Worm (Caenorhabditis elegans) whole organism, L2 larva: ENCODE results near the gene srj-4.

Experiments
- aly-2 ChIP-seq: fragments of 150-350 bp; optimal IDR thresholded peaks from 2 replicates; lab custom pipeline; 2014; ENCODE audit warnings: missing biosample characterization, missing genetic modification characterization
- elt-1 ChIP-seq: fragments of 150-350 bp; optimal IDR thresholded peaks from 2 replicates; lab custom pipeline; 2014; ENCODE audit warnings: missing biosample characterization, missing genetic modification characterization
- fos-1 ChIP-seq: fragments of 150-350 bp; optimal IDR thresholded peaks from 2 replicates; lab custom pipeline; 2014; ENCODE audit warnings: missing biosample characterization, missing genetic modification characterization
- nhr-25 ChIP-seq: fragments of 150-350 bp; sonication (generic microtip); optimal IDR thresholded peaks from 3 replicates; lab custom pipeline; 2014; ENCODE audit warnings: missing biosample characterization, missing genetic modification characterization
- skn-1 ChIP-seq: sonication (generic microtip); optimal IDR thresholded peaks from 2 replicates; lab custom pipeline; 2017; ENCODE audit warnings: missing biosample characterization, missing genetic modification characterization
- ztf-1 ChIP-seq: fragments of 200-800 bp; sonication (Bioruptor generic); conservative IDR thresholded peaks from 2 replicates; pipeline ENCODE4 v1.3.6; 2022; ENCODE audit warnings: missing genetic modification characterization, missing compliant biosample characterization
- ztf-4 ChIP-seq: fragments of 150-350 bp; optimal IDR thresholded peaks from 2 replicates; lab custom pipeline; 2014; ENCODE audit warnings: missing biosample characterization, missing genetic modification characterization

ce11 chrV:12179338-12179737 is 16.3 kb downstream of the srj-4 start, which contains the start of gene clec-224:
- TF ChIP-seq skn-1 (tag; lab: Kevin White, UChicago) (no peak), ztf-1 (GFP tag; lab: Robert Waterston, UW) (no peak), elt-1 (tag; lab: Kevin White, UChicago) (no peak), nhr-25 (tag; lab: Kevin White, UChicago) (no peak), ztf-4 (no peak), aly-2 (tag; lab: Kevin White, UChicago) (no peak), fos-1 (tag; lab: Kevin White, UChicago) (no peak)
